Worm (Caenorhabditis elegans): ENCODE data around the gene W09D10.4.

- no peak for TF ChIP-seq tra-4 (tag; optimal IDR thresholded peaks at IDR 0.05)
- TF ChIP-seq ama-1 (optimal IDR thresholded peaks at IDR 0.05): no peak
- no peak for TF ChIP-seq B0310.2 (tag; optimal IDR thresholded peaks at IDR 0.05)
- TF ChIP-seq scrt-1 (GFP tag; IDR thresholded peaks at IDR 0.05): no peak
- TF ChIP-seq tbx-11 (GFP tag; IDR thresholded peaks at IDR 0.05): no peak
- no peak for TF ChIP-seq aly-1 (tag; optimal IDR thresholded peaks at IDR 0.05)
- TF ChIP-seq F13C5.2 (tag; optimal IDR thresholded peaks at IDR 0.05): no peak
- TF ChIP-seq flt-1 (GFP tag; IDR thresholded peaks at IDR 0.05): no peak
- TF ChIP-seq tbx-37 (GFP tag; conservative IDR thresholded peaks at IDR 0.05): no peak
- TF ChIP-seq pes-1 (GFP tag; IDR thresholded peaks at IDR 0.05): no peak
- TF ChIP-seq ceh-36 (tag; optimal IDR thresholded peaks at IDR 0.05): no peak
Observed at ce11 chrIII:10746406-10746807, 30.4 kb upstream of the W09D10.4 start.
